Fruit fly (Drosophila melanogaster): ENCODE data around the gene CG11828.

- TF ChIP-seq CTCF (optimal IDR thresholded peaks at IDR 0.05) (no peak), CG8478 (optimal IDR thresholded peaks at IDR 0.05) (no peak)
Measured at dm6 chr3R:28904174-28904573, 18.7 kb upstream of the CG11828 start.

Data from S2 (cell line).